Fruit fly (Drosophila melanogaster): ENCODE measurements around the gene Rab1.

Rab1 gene

DNA sequence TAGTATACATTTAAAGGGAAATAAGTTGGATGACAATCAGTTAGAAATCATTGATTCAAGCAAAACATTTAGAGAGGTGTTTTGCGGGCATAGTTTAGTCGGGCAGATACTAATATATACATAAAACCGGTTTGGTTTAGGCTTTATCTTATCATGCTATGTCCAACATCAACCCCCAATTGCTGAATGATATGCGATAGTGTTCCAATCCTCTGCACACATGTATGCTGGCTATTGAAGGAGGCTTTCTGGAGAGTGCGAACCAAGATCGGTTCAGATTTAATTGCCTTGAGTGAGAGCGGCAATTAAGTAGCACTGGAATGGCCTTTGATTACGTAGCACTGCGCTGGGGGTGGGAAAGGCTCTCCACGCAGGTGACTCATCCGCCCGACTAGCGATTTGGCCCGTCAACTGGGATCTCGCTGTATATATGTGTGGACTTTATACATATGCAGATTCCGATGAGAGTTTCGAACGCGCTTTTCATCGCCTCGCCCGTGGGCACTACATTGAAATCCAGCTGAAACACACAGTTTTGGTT is 818 bp downstream of the Rab1 start (continued):
- TF ChIP-seq B-H2 (GFP tag; optimal IDR thresholded peaks at IDR 0.05) = no peak
- TF ChIP-seq CG34376 (GFP tag; optimal IDR thresholded peaks at IDR 0.05) = peak; percentile 56
- TF ChIP-seq B-H1 (GFP tag; IDR thresholded peaks at IDR 0.05) = no peak
- no peak for TF ChIP-seq Hr39 (optimal IDR thresholded peaks at IDR 0.05)
- no peak for TF ChIP-seq CG7786 (GFP tag; optimal IDR thresholded peaks at IDR 0.05)
- no peak for TF ChIP-seq prd (optimal IDR thresholded peaks at IDR 0.05)
- TF ChIP-seq prd (GFP tag; IDR thresholded peaks at IDR 0.05) = no peak
- no peak for TF ChIP-seq z (GFP tag; IDR thresholded peaks at IDR 0.05)
- TF ChIP-seq vvl (GFP tag; IDR thresholded peaks at IDR 0.05) = 0 out of 2 replicates have a peak, but pooled peaks have one; percentile 20
- 0 out of 2 replicates have a peak, but pooled peaks have one; percentile 19 for TF ChIP-seq Atf6 (GFP tag; IDR thresholded peaks at IDR 0.05)
- no peak for TF ChIP-seq CG1024 (GFP tag; IDR thresholded peaks at IDR 0.05)
- no peak for TF ChIP-seq CG4424 (GFP tag; optimal IDR thresholded peaks at IDR 0.05)
- peak; percentile 29 for TF ChIP-seq pros (GFP tag; optimal IDR thresholded peaks at IDR 0.05)
- TF ChIP-seq GATAe (GFP tag; conservative IDR thresholded peaks at IDR 0.05) = no peak
- 0 out of 3 replicates have a peak, but pooled peaks have one; percentile 29 for TF ChIP-seq Optix (GFP tag; IDR thresholded peaks at IDR 0.05)
- no peak for TF ChIP-seq Scr (GFP tag; IDR thresholded peaks at IDR 0.05; ENCODE audit: partially characterized antibody)
- TF ChIP-seq zfh2 (GFP tag; optimal IDR thresholded peaks at IDR 0.05) = no peak
- TF ChIP-seq sim (GFP tag; IDR thresholded peaks at IDR 0.05) = no peak
- TF ChIP-seq chm (GFP tag; IDR thresholded peaks at IDR 0.05) = no peak
- no peak for TF ChIP-seq Hr78 (GFP tag; optimal IDR thresholded peaks at IDR 0.05)
- TF ChIP-seq CG6854 (GFP tag; optimal IDR thresholded peaks at IDR 0.05) = no peak

- no peak for TF ChIP-seq CG6854 (GFP tag; optimal IDR thresholded peaks at IDR 0.05)
- no peak for TF ChIP-seq ara (GFP tag; IDR thresholded peaks at IDR 0.05)
- TF ChIP-seq CG15514 (GFP tag; optimal IDR thresholded peaks at IDR 0.05) = peak; percentile 35
- TF ChIP-seq cad (GFP tag; optimal IDR thresholded peaks at IDR 0.05) = no peak
- TF ChIP-seq Blimp-1 (GFP tag; optimal IDR thresholded peaks at IDR 0.05) = peak; percentile 26
- TF ChIP-seq Fer3 (tag; optimal IDR thresholded peaks at IDR 0.05) = peak; percentile 40
- peak; percentile 9 for TF ChIP-seq schlank (tag; optimal IDR thresholded peaks at IDR 0.05)
- peak; percentile 41 for TF ChIP-seq Sox100B (GFP tag; optimal IDR thresholded peaks at IDR 0.05)
- TF ChIP-seq CG18262 (tag; optimal IDR thresholded peaks at IDR 0.05) = no peak
- peak; percentile 35 for TF ChIP-seq CG6813 (GFP tag; optimal IDR thresholded peaks at IDR 0.05)
- 0 out of 3 replicates have a peak, but pooled peaks have one; percentile 35 for TF ChIP-seq so (GFP tag; IDR thresholded peaks at IDR 0.05)
- no peak for TF ChIP-seq pb (GFP tag; optimal IDR thresholded peaks at IDR 0.05)
- TF ChIP-seq Rfx (GFP tag; IDR thresholded peaks at IDR 0.05) = peak; percentile 58; the same call in 1 of the 2 replicates
- peak; percentile 44 for TF ChIP-seq CG9727 (GFP tag; optimal IDR thresholded peaks at IDR 0.05)
- no peak for TF ChIP-seq Mes4 (GFP tag; optimal IDR thresholded peaks at IDR 0.05)
- peak; percentile 7 for TF ChIP-seq CG13296 (GFP tag; optimal IDR thresholded peaks at IDR 0.05)
- TF ChIP-seq CG32767 (GFP tag; IDR thresholded peaks at IDR 0.05) = peak; percentile 60; the same call in 1 of the 2 replicates
- TF ChIP-seq Nf-YB (GFP tag; optimal IDR thresholded peaks at IDR 0.05) = peak; percentile 17
- TF ChIP-seq twi (tag; optimal IDR thresholded peaks at IDR 0.05) = no peak
- peak; percentile 68; the same call in 2 of the 3 replicates for TF ChIP-seq otp (GFP tag; IDR thresholded peaks at IDR 0.05)
- no peak for TF ChIP-seq Oli (tag; optimal IDR thresholded peaks at IDR 0.05)
- no peak for TF ChIP-seq da (GFP tag; optimal IDR thresholded peaks at IDR 0.05)
- TF ChIP-seq Hey (tag; optimal IDR thresholded peaks at IDR 0.05) = no peak
- TF ChIP-seq HHEX (GFP tag; optimal IDR thresholded peaks at IDR 0.05) = peak; percentile 57
- no peak for TF ChIP-seq CG16863 (GFP tag; optimal IDR thresholded peaks at IDR 0.05)
- TF ChIP-seq CG15073 (GFP tag; optimal IDR thresholded peaks at IDR 0.05) = no peak
- TF ChIP-seq Abd-B (GFP tag; optimal IDR thresholded peaks at IDR 0.05) = no peak
- peak; percentile 12 for TF ChIP-seq CG10979 (tag; optimal IDR thresholded peaks at IDR 0.05)
- TF ChIP-seq Dad (GFP tag; optimal IDR thresholded peaks at IDR 0.05) = no peak
- TF ChIP-seq h (optimal IDR thresholded peaks at IDR 0.05) = no peak
- peak; percentile 12 for TF ChIP-seq CG15601 (tag; optimal IDR thresholded peaks at IDR 0.05)
- no peak for TF ChIP-seq br (optimal IDR thresholded peaks at IDR 0.05)
Observed at dm6 chr3R:21263177-21263576, 5.7 kb downstream of the Rab1 start.

All from whole organism, embryonic.